Worm (Caenorhabditis elegans) whole organism, L4/young adult: Measurements from ENCODE around the gene str-69.

Experiments used
- dao-5 ChIP-seq: sonication (generic microtip); optimal IDR thresholded peaks from 2 replicates; lab custom pipeline; 2016; ENCODE audit warnings: missing genotype, missing genetic modification characterization, moderate library complexity, missing compliant biosample characterization
- him-1 ChIP-seq: sonication (generic microtip); optimal IDR thresholded peaks from 2 replicates; lab custom pipeline; 2016; ENCODE audit warnings: missing genotype, missing genetic modification reagents, missing genetic modification characterization, missing compliant biosample characterization

DNA sequence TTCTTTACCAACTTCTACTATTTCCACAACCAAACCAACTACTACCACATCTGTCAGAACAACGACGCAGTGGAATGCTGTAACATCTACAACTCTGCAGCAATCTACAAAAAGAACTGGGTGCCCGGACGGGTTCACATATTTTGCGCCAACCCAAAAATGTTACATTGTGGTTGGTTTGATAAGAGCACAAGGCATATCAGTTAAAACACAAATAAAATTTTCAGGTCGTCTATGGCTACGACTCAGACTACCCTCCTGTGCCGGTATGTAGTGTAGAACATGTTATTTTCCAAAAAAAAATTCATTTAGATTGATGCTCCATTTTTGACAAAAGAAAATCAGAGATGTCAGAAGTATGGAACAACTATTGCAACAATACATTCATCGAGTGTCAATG, 13.5 kb upstream of the str-69 start:
- TF ChIP-seq dao-5 = no peak
- TF ChIP-seq him-1 (tag; lab: Kevin White, UChicago) = no peak
